ENCODE assay signal across 3 worm cellular contexts in the genomic region with DNA sequence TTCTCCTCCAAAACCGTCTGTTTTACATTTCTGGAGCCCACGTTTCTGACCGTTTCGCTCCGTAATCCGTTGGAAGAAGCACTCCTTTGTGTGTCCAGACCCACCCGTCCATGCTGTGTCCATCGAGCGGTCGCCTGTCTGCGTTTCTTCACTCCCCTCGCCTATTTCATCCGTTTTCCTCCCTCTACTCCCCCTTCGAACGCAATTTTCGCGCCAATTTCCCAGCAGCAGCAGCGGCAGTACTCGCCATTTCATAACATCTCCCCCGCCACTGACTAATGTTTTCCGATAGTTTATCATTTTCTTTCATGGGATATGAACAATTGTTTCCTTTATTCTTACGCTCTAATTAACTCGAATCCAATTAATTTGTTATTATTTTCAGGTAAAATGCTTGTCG.
TF ChIP-seq lines count a peak whose summit lies in the region.

No protein-coding gene starts in this region.

TF ChIP-seq in whole organism, L2 larva, 48 proteins besides CTCF, POLR2A, EP300 and RAD21 (continued from another document):
- no peak for TF ChIP-seq peb-1 (tag; optimal IDR thresholded peaks at IDR 0.05; lab: Kevin White, UChicago)
- no peak for TF ChIP-seq ama-1 (optimal IDR thresholded peaks at IDR 0.05; lab: Kevin White, UChicago)
- no peak for TF ChIP-seq lin-39 (tag; optimal IDR thresholded peaks at IDR 0.05; lab: Kevin White, UChicago)
- TF ChIP-seq ceh-16 (tag; optimal IDR thresholded peaks at IDR 0.05; lab: Kevin White, UChicago), result no peak
- peak; percentile 9 for TF ChIP-seq sma-9 (GFP tag; optimal IDR thresholded peaks at IDR 0.05; lab: Kevin White, UChicago)
- TF ChIP-seq sma-9 (tag; optimal IDR thresholded peaks at IDR 0.05; lab: Kevin White, UChicago), result no peak
- no peak for TF ChIP-seq Y55F3AM.14 (GFP tag; optimal IDR thresholded peaks at IDR 0.05; lab: Kevin White, UChicago)
- TF ChIP-seq lsy-2 (tag; optimal IDR thresholded peaks at IDR 0.05; lab: Kevin White, UChicago), result peak in 1 of 2 experiments; percentile 31
- no peak for TF ChIP-seq alr-1 (tag; optimal IDR thresholded peaks at IDR 0.05; lab: Kevin White, UChicago)
- TF ChIP-seq sma-3 (GFP tag; optimal IDR thresholded peaks at IDR 0.05; lab: Kevin White, UChicago), result no peak
- no peak for TF ChIP-seq egl-27 (tag; optimal IDR thresholded peaks at IDR 0.05; lab: Kevin White, UChicago)
- TF ChIP-seq snpc-4 (tag; optimal IDR thresholded peaks at IDR 0.05; lab: Kevin White, UChicago), result no peak
- TF ChIP-seq fos-1 (tag; optimal IDR thresholded peaks at IDR 0.05; lab: Kevin White, UChicago), result peak; percentile 31
- no peak for TF ChIP-seq ZK546.5 (tag; optimal IDR thresholded peaks at IDR 0.05; lab: Kevin White, UChicago)
- TF ChIP-seq elt-1 (tag; optimal IDR thresholded peaks at IDR 0.05; lab: Kevin White, UChicago), result no peak
- no peak for TF ChIP-seq nhr-6 (tag; optimal IDR thresholded peaks at IDR 0.05; lab: Kevin White, UChicago)
- no peak for TF ChIP-seq elt-3 (tag; optimal IDR thresholded peaks at IDR 0.05; lab: Kevin White, UChicago)
- no peak for TF ChIP-seq nhr-23 (tag; optimal IDR thresholded peaks at IDR 0.05; lab: Kevin White, UChicago)
- TF ChIP-seq ceh-82 (tag; optimal IDR thresholded peaks at IDR 0.05; lab: Kevin White, UChicago), result no peak
- TF ChIP-seq mbf-1 (tag; optimal IDR thresholded peaks at IDR 0.05; lab: Kevin White, UChicago), result no peak
- TF ChIP-seq skn-1 (tag; optimal IDR thresholded peaks at IDR 0.05; lab: Kevin White, UChicago), result no peak
- TF ChIP-seq nhr-12 (tag; optimal IDR thresholded peaks at IDR 0.05; lab: Kevin White, UChicago), result no peak
- peak; percentile 5 for TF ChIP-seq ztf-4 (tag; optimal IDR thresholded peaks at IDR 0.05; lab: Kevin White, UChicago)
- no peak for TF ChIP-seq nhr-237 (tag; optimal IDR thresholded peaks at IDR 0.05; lab: Kevin White, UChicago)
- TF ChIP-seq zag-1 (tag; optimal IDR thresholded peaks at IDR 0.05; lab: Kevin White, UChicago), result no peak
- TF ChIP-seq crh-2 (tag; optimal IDR thresholded peaks at IDR 0.05; lab: Kevin White, UChicago), result no peak
TF ChIP-seq in whole organism, L2 larva: peak in this region for 8.

TF ChIP-seq in whole organism, L4 larva, 104 proteins besides CTCF, POLR2A, EP300 and RAD21 (continued from another document):
- TF ChIP-seq mdl-1 (tag; optimal IDR thresholded peaks at IDR 0.05; lab: Kevin White, UChicago) (no peak), madf-9 (GFP tag; conservative IDR thresholded peaks at IDR 0.05; lab: Robert Waterston, UW) (no peak), zfp-2 (tag; optimal IDR thresholded peaks at IDR 0.05; lab: Kevin White, UChicago) (no peak), sdz-12 (GFP tag; optimal IDR thresholded peaks at IDR 0.05; lab: Kevin White, UChicago) (no peak), nhr-28 (tag; optimal IDR thresholded peaks at IDR 0.05; lab: Kevin White, UChicago) (no peak), Y48G9A.11 (GFP tag; IDR thresholded peaks at IDR 0.05; lab: Robert Waterston, UW) (no peak), pqm-1 (tag; optimal IDR thresholded peaks at IDR 0.05; lab: Kevin White, UChicago) (no peak), lin-29 (GFP tag; IDR thresholded peaks at IDR 0.05; lab: Robert Waterston, UW) (no peak), daf-19 (GFP tag; conservative IDR thresholded peaks at IDR 0.05; lab: Robert Waterston, UW) (no peak), ztf-7 (tag; optimal IDR thresholded peaks at IDR 0.05; lab: Kevin White, UChicago) (no peak), F26F4.8 (GFP tag; conservative IDR thresholded peaks at IDR 0.05; lab: Robert Waterston, UW) (no peak), zip-11 (GFP tag; IDR thresholded peaks at IDR 0.05; lab: Robert Waterston, UW) (no peak), jun-1 (tag; optimal IDR thresholded peaks at IDR 0.05; lab: Kevin White, UChicago) (no peak), nhr-48 (tag; optimal IDR thresholded peaks at IDR 0.05; lab: Kevin White, UChicago) (no peak), pha-4 (GFP tag; IDR thresholded peaks at IDR 0.05; lab: Robert Waterston, UW) (no peak; the same call in 1 of the 2 replicates), pha-4 (tag; optimal IDR thresholded peaks at IDR 0.05; lab: Kevin White, UChicago) (no peak), hlh-30 (tag; optimal IDR thresholded peaks at IDR 0.05; lab: Kevin White, UChicago; ENCODE audit: insufficient read depth) (no peak), zip-2 (tag; optimal IDR thresholded peaks at IDR 0.05; lab: Kevin White, UChicago) (no peak), hif-1 (tag; optimal IDR thresholded peaks at IDR 0.05; lab: Kevin White, UChicago) (peak in 1 of 2 experiments; percentile 20), spr-1 (tag; optimal IDR thresholded peaks at IDR 0.05; lab: Kevin White, UChicago) (no peak), tra-1 (GFP tag; IDR thresholded peaks at IDR 0.05; lab: Robert Waterston, UW) (no peak), spr-3 (GFP tag; optimal IDR thresholded peaks at IDR 0.05; lab: Kevin White, UChicago) (no peak), attf-4 (tag; optimal IDR thresholded peaks at IDR 0.05; lab: Kevin White, UChicago) (no peak), F10B5.3 (tag; optimal IDR thresholded peaks at IDR 0.05; lab: Kevin White, UChicago) (no peak), mxl-3 (GFP tag; optimal IDR thresholded peaks at IDR 0.05; lab: Kevin White, UChicago) (peak; percentile 64), lin-39 (tag; optimal IDR thresholded peaks at IDR 0.05; lab: Kevin White, UChicago) (no peak), saeg-2 (GFP tag; IDR thresholded peaks at IDR 0.05; lab: Robert Waterston, UW) (no peak), Y105C5A.15 (GFP tag; IDR thresholded peaks at IDR 0.05; lab: Robert Waterston, UW) (no peak), T20F7.1 (GFP tag; optimal IDR thresholded peaks at IDR 0.05; lab: Kevin White, UChicago) (no peak), egl-27 (tag; optimal IDR thresholded peaks at IDR 0.05; lab: Kevin White, UChicago) (no peak), hlh-11 (tag; optimal IDR thresholded peaks at IDR 0.05; lab: Kevin White, UChicago) (peak; percentile 55), D1046.2 (GFP tag; IDR thresholded peaks at IDR 0.05; lab: Robert Waterston, UW) (0 out of 2 replicates have a peak, but pooled peaks have one; percentile 25), ZK546.5 (tag; optimal IDR thresholded peaks at IDR 0.05; lab: Kevin White, UChicago) (no peak), aha-1 (tag; lab: Kevin White, UChicago) (peak; percentile 95), ces-1 (GFP tag; optimal IDR thresholded peaks at IDR 0.05; lab: Kevin White, UChicago) (no peak), ceh-20 (GFP tag; IDR thresholded peaks at IDR 0.05; lab: Robert Waterston, UW) (no peak; the same call in 1 of the 2 replicates), nhr-11 (tag; optimal IDR thresholded peaks at IDR 0.05; lab: Kevin White, UChicago) (peak; percentile 27), ceh-82 (tag; optimal IDR thresholded peaks at IDR 0.05; lab: Kevin White, UChicago) (no peak), nhr-77 (tag; optimal IDR thresholded peaks at IDR 0.05; lab: Kevin White, UChicago) (no peak), fos-1 (tag; optimal IDR thresholded peaks at IDR 0.05; lab: Kevin White, UChicago) (no peak), nhr-76 (tag; optimal IDR thresholded peaks at IDR 0.05; lab: Kevin White, UChicago) (no peak), zfp-3 (GFP tag; conservative IDR thresholded peaks at IDR 0.05; lab: Robert Waterston, UW) (no peak), arid-1 (GFP tag; conservative IDR thresholded peaks at IDR 0.05; lab: Robert Waterston, UW) (0 out of 2 replicates have a peak, but pooled peaks have one; percentile 14), dmd-6 (GFP tag; IDR thresholded peaks at IDR 0.05; lab: Robert Waterston, UW) (no peak; the same call in 1 of the 2 replicates), mep-1 (tag; optimal IDR thresholded peaks at IDR 0.05; lab: Kevin White, UChicago) (peak; percentile 19), lsy-2 (tag; optimal IDR thresholded peaks at IDR 0.05; lab: Kevin White, UChicago) (no peak), dmd-8 (GFP tag; IDR thresholded peaks at IDR 0.05; lab: Robert Waterston, UW) (0 out of 2 replicates have a peak, but pooled peaks have one; percentile 5), rbr-2 (tag; optimal IDR thresholded peaks at IDR 0.05; lab: Kevin White, UChicago) (peak; percentile 34), Y5F2A.4 (GFP tag; optimal IDR thresholded peaks at IDR 0.05; lab: Kevin White, UChicago) (no peak), gei-8 (GFP tag; optimal IDR thresholded peaks at IDR 0.05; lab: Kevin White, UChicago) (no peak), nhr-10 (tag; optimal IDR thresholded peaks at IDR 0.05; lab: Kevin White, UChicago) (no peak), hmg-1.1 (GFP tag; IDR thresholded peaks at IDR 0.05; lab: Robert Waterston, UW) (peak; percentile 64; the same call in 1 of the 2 replicates)

TF ChIP-seq in whole organism, late embryonic, 69 proteins besides CTCF, POLR2A, EP300 and RAD21 (continued from another document):
- TF ChIP-seq che-1 (tag; optimal IDR thresholded peaks at IDR 0.05; lab: Kevin White, UChicago), result no peak
- TF ChIP-seq ceh-18 (tag; optimal IDR thresholded peaks at IDR 0.05; lab: Kevin White, UChicago), result peak; percentile 26
- no peak for TF ChIP-seq tbx-7 (tag; optimal IDR thresholded peaks at IDR 0.05; lab: Kevin White, UChicago)
- peak; percentile 27 for TF ChIP-seq ceh-14 (tag; optimal IDR thresholded peaks at IDR 0.05; lab: Kevin White, UChicago)
- TF ChIP-seq ceh-30 (tag; optimal IDR thresholded peaks at IDR 0.05; lab: Kevin White, UChicago), result no peak
- TF ChIP-seq ceh-34 (tag; optimal IDR thresholded peaks at IDR 0.05; lab: Kevin White, UChicago), result peak; percentile 10
- no peak for TF ChIP-seq ceh-45 (GFP tag; IDR thresholded peaks at IDR 0.05; lab: Robert Waterston, UW)
- peak; percentile 64 for TF ChIP-seq ztf-16 (tag; optimal IDR thresholded peaks at IDR 0.05; lab: Kevin White, UChicago)
